Fruit fly (Drosophila melanogaster) whole organism, prepupa: ENCODE measurements around the gene Dpck.

Source experiments
- CG15336 ChIP-seq: fragments of 200-800 bp; sonication (Bioruptor generic); IDR thresholded peaks from 2 replicates; pipeline ENCODE4 v1.3.6; 2022; ENCODE audit warnings: missing biosample characterization, missing genetic modification characterization
- Lpt ChIP-seq: fragments of 200-800 bp; sonication (Bioruptor generic); optimal IDR thresholded peaks from 3 replicates; lab custom pipeline; 2016; ENCODE audit warnings: missing biosample characterization, missing genetic modification characterization

dm6 chr3R:7090337-7090830, 8.4 kb downstream of the Dpck start:
- TF ChIP-seq Lpt (GFP tag; lab: Kevin White, UChicago) (no peak), CG15336 (GFP tag; lab: Robert Waterston, UW) (no peak)
